Worm (Caenorhabditis elegans) whole organism, L4 larva: ENCODE data around the gene ins-20.

Source experiments
- F44E2.7 ChIP-seq: fragments of 200-800 bp; sonication (Bioruptor generic); IDR thresholded peaks from 2 replicates; pipeline ENCODE4 v2.1.2; 2022; ENCODE audit warnings: missing genetic modification characterization, missing compliant biosample characterization
- Y48G9A.11 ChIP-seq: fragments of 200-800 bp; sonication (Bioruptor generic); IDR thresholded peaks from 2 replicates; pipeline ENCODE4 v1.3.6; 2022; ENCODE audit warnings: missing genetic modification reagents, missing genetic modification characterization, missing compliant biosample characterization
- Y5F2A.4 ChIP-seq: fragments of 200-800 bp; sonication (Bioruptor generic); optimal IDR thresholded peaks from 2 replicates; lab custom pipeline; 2018; ENCODE audit warnings: mild to moderate bottlenecking, missing genetic modification characterization, missing compliant biosample characterization
- aha-1 ChIP-seq: fragments of 150-350 bp; peaks from one replicate; lab custom pipeline; 2014; ENCODE audit warnings: missing biosample characterization, missing genetic modification characterization
- arid-1 ChIP-seq: fragments of 200-800 bp; sonication (Bioruptor generic); conservative IDR thresholded peaks from 2 replicates; pipeline ENCODE4 v1.3.6; 2022; ENCODE audit warnings: missing genetic modification reagents, missing genetic modification characterization, missing compliant biosample characterization
- attf-4 ChIP-seq: sonication (generic microtip); optimal IDR thresholded peaks from 3 replicates; lab custom pipeline; 2017; ENCODE audit warnings: missing biosample characterization, missing genetic modification characterization
- ceh-28 ChIP-seq: fragments of 150-350 bp; optimal IDR thresholded peaks from 2 replicates; lab custom pipeline; 2014; ENCODE audit warnings: missing biosample characterization, missing genetic modification reagents, missing genetic modification characterization
- cey-2 ChIP-seq: sonication (generic microtip); optimal IDR thresholded peaks from 3 replicates; lab custom pipeline; 2017; ENCODE audit warnings: missing genetic modification characterization, mild to moderate bottlenecking, missing compliant biosample characterization, antibody characterized with exemption, borderline replicate concordance; ENCODE audit not compliant: insufficient read depth
- daf-12 ChIP-seq: fragments of 150-350 bp; optimal IDR thresholded peaks from 2 replicates; lab custom pipeline; 2014; ENCODE audit warnings: missing biosample characterization, missing genetic modification reagents, missing genetic modification characterization
- daf-19 ChIP-seq: fragments of 200-800 bp; sonication (Bioruptor generic); conservative IDR thresholded peaks from 2 replicates; pipeline ENCODE4 v1.3.6; 2022; ENCODE audit warnings: missing genetic modification characterization, missing compliant biosample characterization
- dmd-8 ChIP-seq: fragments of 200-800 bp; sonication (Bioruptor generic); IDR thresholded peaks from 2 replicates; pipeline ENCODE4 v1.3.6; 2022; ENCODE audit warnings: missing genetic modification characterization, missing compliant biosample characterization
- dpl-1 ChIP-seq: fragments of 150-350 bp; optimal IDR thresholded peaks from 2 replicates; lab custom pipeline; 2014; ENCODE audit warnings: missing biosample characterization, missing genetic modification reagents, missing genetic modification characterization
- dve-1 ChIP-seq: sonication (generic microtip); optimal IDR thresholded peaks from 2 replicates; lab custom pipeline; 2017; ENCODE audit warnings: antibody characterized with exemption, mild to moderate bottlenecking, missing genetic modification characterization, missing compliant biosample characterization; ENCODE audit not compliant: insufficient read depth
- egl-27 ChIP-seq: sonication (generic microtip); optimal IDR thresholded peaks from 3 replicates; lab custom pipeline; 2017; ENCODE audit warnings: missing biosample characterization, missing genetic modification reagents, missing genetic modification characterization
- fkh-10 ChIP-seq: fragments of 150-350 bp; optimal IDR thresholded peaks from 2 replicates; lab custom pipeline; 2014; ENCODE audit warnings: missing biosample characterization, missing genetic modification reagents, missing genetic modification characterization
- gei-8 ChIP-seq: fragments of 200-800 bp; sonication (Bioruptor generic); optimal IDR thresholded peaks from 2 replicates; lab custom pipeline; 2018; ENCODE audit warnings: mild to moderate bottlenecking, missing genetic modification characterization, missing compliant biosample characterization
- hif-1 ChIP-seq, 2 experiments: sonication (generic microtip); optimal IDR thresholded peaks; 2 replicates each; lab custom pipeline; 2016 to 2017; ENCODE audit warnings: missing compliant biosample characterization in 2 of 2, missing genetic modification characterization in 2 of 2, missing genetic modification reagents in 2 of 2, missing genotype in 2 of 2, mild to moderate bottlenecking in 1 of 2
- hlh-11 ChIP-seq: fragments of 200-800 bp; sonication (Bioruptor generic); optimal IDR thresholded peaks from 2 replicates; lab custom pipeline; 2018; ENCODE audit warnings: mild to moderate bottlenecking, missing genetic modification characterization, missing compliant biosample characterization
- jun-1 ChIP-seq: fragments of 150-350 bp; optimal IDR thresholded peaks from 2 replicates; lab custom pipeline; 2014; ENCODE audit warnings: missing biosample characterization, missing genetic modification reagents, missing genetic modification characterization
- lim-7 ChIP-seq: fragments of 200-800 bp; sonication (Bioruptor generic); IDR thresholded peaks from 2 replicates; pipeline ENCODE4 v1.3.6; 2022; ENCODE audit warnings: missing genetic modification characterization, missing compliant biosample characterization
- lin-1 ChIP-seq: fragments of 200-800 bp; sonication (Bioruptor generic); IDR thresholded peaks from 2 replicates; pipeline ENCODE4 v1.3.6; 2022; ENCODE audit warnings: missing genetic modification reagents, missing genetic modification characterization, missing compliant biosample characterization
- lin-15B ChIP-seq: fragments of 150-350 bp; sonication (generic microtip); optimal IDR thresholded peaks from 3 replicates; lab custom pipeline; 2014; ENCODE audit warnings: missing biosample characterization, missing genetic modification characterization
- lin-38 ChIP-seq: fragments of 200-800 bp; sonication (Bioruptor generic); IDR thresholded peaks from 2 replicates; pipeline ENCODE4 v1.3.6; 2022; ENCODE audit warnings: missing genetic modification reagents, missing genetic modification characterization, missing compliant biosample characterization
- madf-5 ChIP-seq, 2 experiments: fragments of 200-800 bp; sonication (Bioruptor generic); IDR thresholded peaks; 2 replicates each; pipeline ENCODE4 v1.3.6; 2022; ENCODE audit warnings: missing compliant biosample characterization in 2 of 2, missing genetic modification characterization in 2 of 2
- madf-9 ChIP-seq: fragments of 200-800 bp; sonication (Bioruptor generic); conservative IDR thresholded peaks from 2 replicates; pipeline ENCODE4 v1.3.6; 2022; ENCODE audit warnings: missing genetic modification reagents, missing genetic modification characterization, missing compliant biosample characterization
- mdl-1 ChIP-seq, 2 experiments: fragments of 150-350 bp in 1 of 2; sonication (generic microtip) in 1 of 2; optimal IDR thresholded peaks; 2 replicates each; lab custom pipeline; 2014 to 2017; ENCODE audit warnings: missing biosample characterization in 2 of 2, missing genetic modification characterization in 2 of 2
- mes-2 ChIP-seq: sonication (generic microtip); optimal IDR thresholded peaks from 2 replicates; lab custom pipeline; 2016; ENCODE audit warnings: missing genotype, mild to moderate bottlenecking, missing genetic modification characterization, missing compliant biosample characterization; ENCODE audit not compliant: poor library complexity, severe bottlenecking
- mxl-3 ChIP-seq: fragments of 200-800 bp; sonication (Bioruptor generic); optimal IDR thresholded peaks from 2 replicates; lab custom pipeline; 2018; ENCODE audit warnings: mild to moderate bottlenecking, missing genetic modification characterization, missing compliant biosample characterization
- nhr-10 ChIP-seq: fragments of 150-350 bp; optimal IDR thresholded peaks from 2 replicates; lab custom pipeline; 2014; ENCODE audit warnings: missing biosample characterization, missing genetic modification characterization
- nhr-102 ChIP-seq: sonication (generic microtip); optimal IDR thresholded peaks from 2 replicates; lab custom pipeline; 2016; ENCODE audit warnings: mild to moderate bottlenecking, missing genetic modification characterization, moderate library complexity, missing compliant biosample characterization
- nhr-11 ChIP-seq: fragments of 150-350 bp; optimal IDR thresholded peaks from 2 replicates; lab custom pipeline; 2014; ENCODE audit warnings: missing biosample characterization, missing genetic modification characterization
- nhr-237 ChIP-seq: sonication (generic microtip); optimal IDR thresholded peaks from 2 replicates; lab custom pipeline; 2017; ENCODE audit warnings: missing biosample characterization, missing genetic modification characterization
- nhr-42 ChIP-seq: fragments of 200-800 bp; sonication (Bioruptor generic); IDR thresholded peaks from 2 replicates; pipeline ENCODE4 v1.3.6; 2022; ENCODE audit warnings: missing genetic modification characterization, missing compliant biosample characterization
- nhr-48 ChIP-seq: sonication (generic microtip); optimal IDR thresholded peaks from 2 replicates; lab custom pipeline; 2016; ENCODE audit warnings: mild to moderate bottlenecking, missing genetic modification characterization, missing compliant biosample characterization
- pha-4 ChIP-seq, 2 experiments: fragments of 150-350 bp in 1 of 2; fragments of 200-800 bp in 1 of 2; sonication (Bioruptor generic) in 1 of 2; IDR thresholded peaks in 1 of 2; optimal IDR thresholded peaks in 1 of 2; 2 replicates each; pipeline versions ENCODE4 v1.3.6 to Lab custom; 2014 to 2022; ENCODE audit warnings: missing genetic modification characterization in 2 of 2, missing genetic modification reagents in 2 of 2, missing biosample characterization in 1 of 2, missing compliant biosample characterization in 1 of 2
- php-3 ChIP-seq: fragments of 200-800 bp; sonication (Bioruptor generic); IDR thresholded peaks from 2 replicates; pipeline ENCODE4 v1.3.6; 2022; ENCODE audit warnings: missing genetic modification reagents, missing genetic modification characterization, missing compliant biosample characterization
- pqm-1 ChIP-seq: sonication (generic microtip); optimal IDR thresholded peaks from 2 replicates; lab custom pipeline; 2017; ENCODE audit warnings: missing biosample characterization, missing genetic modification characterization
- rbr-2 ChIP-seq: sonication (generic microtip); optimal IDR thresholded peaks from 2 replicates; lab custom pipeline; 2016; ENCODE audit warnings: missing genotype, missing genetic modification characterization, missing compliant biosample characterization
- saeg-2 ChIP-seq: fragments of 200-800 bp; sonication (Bioruptor generic); IDR thresholded peaks from 2 replicates; pipeline ENCODE4 v1.3.6; 2022; ENCODE audit warnings: missing genetic modification reagents, missing genetic modification characterization, missing compliant biosample characterization
- sdz-12 ChIP-seq: fragments of 200-800 bp; sonication (Bioruptor generic); optimal IDR thresholded peaks from 2 replicates; lab custom pipeline; 2018; ENCODE audit warnings: mild to moderate bottlenecking, missing genetic modification characterization, missing compliant biosample characterization
- set-16 ChIP-seq: fragments of 200-800 bp; sonication (Bioruptor generic); IDR thresholded peaks from 2 replicates; pipeline ENCODE4 v1.3.6; 2022; ENCODE audit warnings: missing genetic modification reagents, missing genetic modification characterization, missing compliant biosample characterization
- snpc-1.2 ChIP-seq: fragments of 200-800 bp; sonication (Bioruptor generic); IDR thresholded peaks from 2 replicates; pipeline ENCODE4 v1.3.6; 2022; ENCODE audit warnings: missing genetic modification reagents, missing genetic modification characterization, missing compliant biosample characterization
- snpc-4 ChIP-seq: fragments of 150-350 bp; optimal IDR thresholded peaks from 2 replicates; lab custom pipeline; 2014; ENCODE audit warnings: missing biosample characterization, missing genetic modification characterization
- unc-39 ChIP-seq: sonication (generic microtip); optimal IDR thresholded peaks from 2 replicates; lab custom pipeline; 2017; ENCODE audit warnings: missing biosample characterization, missing genetic modification characterization
- unc-62 ChIP-seq, 3 experiments: fragments of 150-350 bp in 1 of 3; sonication (generic microtip); optimal IDR thresholded peaks in 2 of 3; peaks in 1 of 3; 1 replicate in 1 of 3; 2 replicates in 2 of 3; lab custom pipeline; 2014 to 2017; ENCODE audit warnings: missing biosample characterization in 3 of 3, missing genetic modification characterization in 3 of 3, missing genetic modification reagents in 3 of 3, missing genotype in 1 of 3
- vab-7 ChIP-seq: fragments of 200-800 bp; sonication (Bioruptor generic); IDR thresholded peaks from 2 replicates; pipeline ENCODE4 v1.3.6; 2022; ENCODE audit warnings: missing genetic modification reagents, missing genetic modification characterization, missing compliant biosample characterization
- zfp-2 ChIP-seq: sonication (generic microtip); optimal IDR thresholded peaks from 2 replicates; lab custom pipeline; 2016; ENCODE audit warnings: mild to moderate bottlenecking, missing genetic modification characterization, missing compliant biosample characterization
- zip-11 ChIP-seq: fragments of 200-800 bp; sonication (Bioruptor generic); IDR thresholded peaks from 2 replicates; pipeline ENCODE4 v1.3.6; 2022; ENCODE audit warnings: missing genetic modification characterization, missing compliant biosample characterization
- ztf-11 ChIP-seq: fragments of 150-350 bp; optimal IDR thresholded peaks from 2 replicates; lab custom pipeline; 2014; ENCODE audit warnings: missing biosample characterization, missing genetic modification characterization
- ztf-7 ChIP-seq: fragments of 150-350 bp; optimal IDR thresholded peaks from 2 replicates; lab custom pipeline; 2014; ENCODE audit warnings: missing biosample characterization, missing genetic modification characterization

The ins-20 gene

DNA sequence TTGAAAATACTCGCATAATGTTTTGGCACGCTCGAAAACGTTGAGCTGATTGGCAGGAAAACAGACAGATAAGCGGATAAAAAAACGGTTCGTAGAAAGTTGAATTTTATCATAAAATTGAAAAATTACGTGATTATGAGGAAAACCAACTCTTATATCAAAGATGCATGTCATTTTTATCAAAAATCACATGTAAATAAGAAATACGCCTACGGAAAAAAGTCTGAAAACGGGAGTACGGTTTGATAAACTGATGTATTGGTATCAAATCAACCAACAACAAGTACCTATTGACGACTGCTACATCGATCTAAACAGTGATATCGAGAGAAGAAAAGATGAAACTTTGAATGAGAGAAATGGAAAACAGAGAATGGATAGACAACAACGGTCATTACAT is 15.0 kb downstream of the ins-20 start (continued):
- TF ChIP-seq nhr-42 (GFP tag; lab: Robert Waterston, UW) = no peak
- no peak for TF ChIP-seq daf-19 (GFP tag; lab: Robert Waterston, UW)
- TF ChIP-seq php-3 = 0 out of 2 replicates have a peak, but pooled peaks have one; percentile 25
- peak; percentile 64 for TF ChIP-seq hlh-11 (tag; lab: Kevin White, UChicago)
- no peak for TF ChIP-seq ceh-28 (tag; lab: Kevin White, UChicago)
- TF ChIP-seq saeg-2 (GFP tag; lab: Robert Waterston, UW) = no peak
- no peak for TF ChIP-seq lin-15B (tag; lab: Kevin White, UChicago)
- no peak for TF ChIP-seq attf-4 (tag; lab: Kevin White, UChicago)
- no peak for TF ChIP-seq set-16 (GFP tag; lab: Robert Waterston, UW)
- TF ChIP-seq nhr-11 (tag; lab: Kevin White, UChicago) = no peak
- TF ChIP-seq arid-1 (GFP tag; lab: Robert Waterston, UW) = no peak
- no peak for TF ChIP-seq vab-7
- no peak for TF ChIP-seq dmd-8
- no peak for TF ChIP-seq jun-1 (tag; lab: Kevin White, UChicago)
- no peak for TF ChIP-seq fkh-10
- TF ChIP-seq unc-62 (GFP tag; optimal IDR thresholded peaks at IDR 0.05 in 1 of 2; lab: Kevin White, UChicago) = no peak
- no peak for TF ChIP-seq unc-62 (tag; optimal IDR thresholded peaks at IDR 0.05; lab: Kevin White, UChicago)
- no peak for TF ChIP-seq nhr-10 (tag; lab: Kevin White, UChicago)
- no peak for TF ChIP-seq F44E2.7 (GFP tag; lab: Robert Waterston, UW)
- TF ChIP-seq cey-2 (tag; lab: Kevin White, UChicago) = no peak
- no peak for TF ChIP-seq dpl-1 (GFP tag; lab: Kevin White, UChicago)
- TF ChIP-seq ztf-7 = no peak
- peak; percentile 7 for TF ChIP-seq nhr-102 (tag; lab: Kevin White, UChicago)
- TF ChIP-seq rbr-2 = no peak
- TF ChIP-seq madf-5 (GFP tag; IDR thresholded peaks at IDR 0.05; lab: Robert Waterston, UW) = no peak
- no peak for TF ChIP-seq daf-12 (tag; lab: Kevin White, UChicago)
- no peak for TF ChIP-seq zfp-2 (tag; lab: Kevin White, UChicago)
- TF ChIP-seq lin-1 (GFP tag; lab: Robert Waterston, UW) = no peak
- no peak for TF ChIP-seq unc-39 (tag; lab: Kevin White, UChicago)
- TF ChIP-seq zip-11 = no peak
- peak in 1 of 2 experiments; percentile 63 for TF ChIP-seq hif-1 (tag; optimal IDR thresholded peaks at IDR 0.05; lab: Kevin White, UChicago)
- no peak for TF ChIP-seq egl-27 (tag; lab: Kevin White, UChicago)
- no peak for TF ChIP-seq sdz-12
- TF ChIP-seq Y48G9A.11 (GFP tag; lab: Robert Waterston, UW) = no peak
- no peak for TF ChIP-seq gei-8
- no peak for TF ChIP-seq snpc-4
- no peak for TF ChIP-seq lim-7
- no peak for TF ChIP-seq nhr-237 (tag; lab: Kevin White, UChicago)
- no peak for TF ChIP-seq mxl-3 (GFP tag; lab: Kevin White, UChicago)
- peak; percentile 46 for TF ChIP-seq pqm-1
- no peak for TF ChIP-seq Y5F2A.4 (GFP tag; lab: Kevin White, UChicago)
- TF ChIP-seq, all 104 proteins: peak for 10

- TF ChIP-seq rbr-2 = no peak
- TF ChIP-seq nhr-48 = peak; percentile 66
- no peak for TF ChIP-seq madf-9 (GFP tag; lab: Robert Waterston, UW)
- TF ChIP-seq unc-62 (GFP tag; optimal IDR thresholded peaks at IDR 0.05 in 1 of 2; lab: Kevin White, UChicago) = no peak
- TF ChIP-seq unc-62 (tag; optimal IDR thresholded peaks at IDR 0.05; lab: Kevin White, UChicago) = no peak
- TF ChIP-seq dmd-8 = no peak
- TF ChIP-seq cey-2 (tag; lab: Kevin White, UChicago) = peak; percentile 75
- peak in 1 of 2 experiments; percentile 62 for TF ChIP-seq mdl-1 (tag; optimal IDR thresholded peaks at IDR 0.05; lab: Kevin White, UChicago)
- TF ChIP-seq nhr-237 (tag; lab: Kevin White, UChicago) = no peak
- TF ChIP-seq aha-1 (tag; lab: Kevin White, UChicago) = peak; percentile 74
- no peak for TF ChIP-seq ztf-11
- no peak for TF ChIP-seq zfp-2 (tag; lab: Kevin White, UChicago)
- no peak for TF ChIP-seq mes-2 (tag; lab: Kevin White, UChicago)
- TF ChIP-seq snpc-1.2 (GFP tag; lab: Robert Waterston, UW) = no peak
- TF ChIP-seq dve-1 (tag; lab: Kevin White, UChicago) = peak; percentile 99
- TF ChIP-seq lin-38 (GFP tag; lab: Robert Waterston, UW) = no peak
- no peak for TF ChIP-seq mxl-3 (GFP tag; lab: Kevin White, UChicago)
- TF ChIP-seq pha-4 (GFP tag; IDR thresholded peaks at IDR 0.05; lab: Robert Waterston, UW) = peak; percentile 46; the same call in 1 of the 2 replicates
- no peak for TF ChIP-seq pha-4 (tag; optimal IDR thresholded peaks at IDR 0.05; lab: Kevin White, UChicago)
These were observed 16.0 kb downstream of the ins-20 start for ce11 chrII:6026646-6027045.
